Worm (Caenorhabditis elegans) whole organism, mixed stage, embryonic: ENCODE data around the gene gly-3.

Experiments
- bed-3 ChIP-seq: fragments of 200-800 bp; sonication (Bioruptor generic); optimal IDR thresholded peaks from 3 replicates; lab custom pipeline; 2018; ENCODE audit warnings: mild to moderate bottlenecking, missing genetic modification characterization, moderate library complexity, missing compliant biosample characterization
- blmp-1 ChIP-seq: fragments of 150-350 bp; optimal IDR thresholded peaks from 2 replicates; lab custom pipeline; 2014; ENCODE audit warnings: missing biosample characterization, missing genetic modification characterization
- ceh-39 ChIP-seq: fragments of 150-350 bp; optimal IDR thresholded peaks from 2 replicates; lab custom pipeline; 2014; ENCODE audit warnings: missing biosample characterization, missing genetic modification characterization
- ceh-43 ChIP-seq: fragments of 200-800 bp; sonication (Bioruptor generic); optimal IDR thresholded peaks from 2 replicates; lab custom pipeline; 2018; ENCODE audit warnings: mild to moderate bottlenecking, missing genetic modification characterization, moderate library complexity, missing compliant biosample characterization
- ces-1 ChIP-seq: fragments of 150-350 bp; optimal IDR thresholded peaks from 2 replicates; lab custom pipeline; 2014; ENCODE audit warnings: missing biosample characterization, missing genetic modification reagents, missing genetic modification characterization
- cnd-1 ChIP-seq: fragments of 200-800 bp; sonication (Bioruptor generic); optimal IDR thresholded peaks from 2 replicates; lab custom pipeline; 2018; ENCODE audit warnings: mild to moderate bottlenecking, missing genetic modification characterization, missing compliant biosample characterization
- elt-1 ChIP-seq: sonication (generic microtip); optimal IDR thresholded peaks from 2 replicates; lab custom pipeline; 2017; ENCODE audit warnings: missing genetic modification characterization, mild to moderate bottlenecking, missing compliant biosample characterization, antibody characterized with exemption, moderate library complexity, borderline replicate concordance; ENCODE audit not compliant: insufficient read depth
- flh-1 ChIP-seq: fragments of 200-800 bp; sonication (Bioruptor generic); optimal IDR thresholded peaks from 2 replicates; lab custom pipeline; 2018; ENCODE audit warnings: mild to moderate bottlenecking, missing genetic modification characterization, moderate library complexity, missing compliant biosample characterization
- hlh-1 ChIP-seq: fragments of 150-350 bp; optimal IDR thresholded peaks from 2 replicates; lab custom pipeline; 2014; ENCODE audit warnings: missing biosample characterization, missing genetic modification reagents, missing genetic modification characterization
- lin-13 ChIP-seq: fragments of 150-350 bp; optimal IDR thresholded peaks from 2 replicates; lab custom pipeline; 2014; ENCODE audit warnings: missing biosample characterization, missing genetic modification characterization
- lin-32 ChIP-seq: fragments of 200-800 bp; sonication (Bioruptor generic); optimal IDR thresholded peaks from 2 replicates; lab custom pipeline; 2018; ENCODE audit warnings: mild to moderate bottlenecking, missing genetic modification characterization, missing compliant biosample characterization
- mab-5 ChIP-seq: fragments of 150-350 bp; optimal IDR thresholded peaks from 2 replicates; lab custom pipeline; 2014; ENCODE audit warnings: missing biosample characterization, missing genetic modification characterization
- mep-1 ChIP-seq: fragments of 150-350 bp; optimal IDR thresholded peaks from 2 replicates; lab custom pipeline; 2017; ENCODE audit warnings: missing biosample characterization, missing genetic modification reagents, missing genetic modification characterization, inconsistent platforms
- mls-2 ChIP-seq: sonication (generic microtip); optimal IDR thresholded peaks from 2 replicates; lab custom pipeline; 2016; ENCODE audit warnings: mild to moderate bottlenecking, missing genetic modification characterization, moderate library complexity, missing compliant biosample characterization
- nhr-12 ChIP-seq: fragments of 150-350 bp; optimal IDR thresholded peaks from 2 replicates; lab custom pipeline; 2014; ENCODE audit warnings: missing biosample characterization, missing genetic modification characterization
- nhr-2 ChIP-seq: fragments of 150-350 bp; optimal IDR thresholded peaks from 2 replicates; lab custom pipeline; 2014; ENCODE audit warnings: missing biosample characterization, missing genetic modification characterization
- nhr-28 ChIP-seq: fragments of 150-350 bp; optimal IDR thresholded peaks from 2 replicates; lab custom pipeline; 2014; ENCODE audit warnings: missing biosample characterization, missing genetic modification characterization
- nhr-76 ChIP-seq: sonication (generic microtip); optimal IDR thresholded peaks from 2 replicates; lab custom pipeline; 2017; ENCODE audit warnings: missing biosample characterization, missing genetic modification characterization
- sem-2 ChIP-seq: fragments of 200-800 bp; sonication (Bioruptor generic); optimal IDR thresholded peaks from 2 replicates; lab custom pipeline; 2018; ENCODE audit warnings: mild to moderate bottlenecking, missing genetic modification characterization, missing compliant biosample characterization
- snpc-4 ChIP-seq: fragments of 150-350 bp; optimal IDR thresholded peaks from 2 replicates; lab custom pipeline; 2014; ENCODE audit warnings: missing biosample characterization, missing genetic modification characterization
- sptf-1 ChIP-seq: sonication (generic microtip); optimal IDR thresholded peaks from 2 replicates; lab custom pipeline; 2017; ENCODE audit warnings: mild to moderate bottlenecking, missing genetic modification characterization, moderate library complexity, missing compliant biosample characterization
- tbx-8 ChIP-seq: fragments of 200-800 bp; sonication (Bioruptor generic); optimal IDR thresholded peaks from 2 replicates; lab custom pipeline; 2018; ENCODE audit warnings: mild to moderate bottlenecking, missing genetic modification characterization, moderate library complexity, missing compliant biosample characterization
- unc-120 ChIP-seq: sonication (generic microtip); optimal IDR thresholded peaks from 2 replicates; lab custom pipeline; 2017; ENCODE audit warnings: missing genetic modification characterization, missing compliant biosample characterization; ENCODE audit not compliant: poor library complexity, severe bottlenecking
- unc-39 ChIP-seq: fragments of 150-350 bp; optimal IDR thresholded peaks from 2 replicates; lab custom pipeline; 2014; ENCODE audit warnings: missing biosample characterization, missing genetic modification characterization
- unc-62 ChIP-seq: fragments of 150-350 bp; optimal IDR thresholded peaks from 2 replicates; lab custom pipeline; 2014; ENCODE audit warnings: missing biosample characterization, missing genetic modification reagents, missing genetic modification characterization
- zip-8 ChIP-seq: fragments of 150-350 bp; optimal IDR thresholded peaks from 2 replicates; lab custom pipeline; 2014; ENCODE audit warnings: missing biosample characterization, missing genetic modification characterization
- ztf-11 ChIP-seq: fragments of 150-350 bp; optimal IDR thresholded peaks from 2 replicates; lab custom pipeline; 2014; ENCODE audit warnings: missing biosample characterization, missing genetic modification characterization

gly-3 gene

ce11 chrIII:7919823-7920222, 2.3 kb upstream of the gly-3 start, which contains the start of gene C29E4.14:
Gene C29E4.14 (plus strand): TSS chrIII:7920123.
- no peak for TF ChIP-seq elt-1 (tag; lab: Kevin White, UChicago)

- TF ChIP-seq nhr-2 (tag; lab: Kevin White, UChicago) (no peak), ces-1 (GFP tag; lab: Kevin White, UChicago) (no peak), tbx-8 (GFP tag; lab: Kevin White, UChicago) (no peak), mab-5 (tag; lab: Kevin White, UChicago) (no peak), ceh-39 (tag; lab: Kevin White, UChicago) (no peak), nhr-76 (tag; lab: Kevin White, UChicago) (no peak), lin-13 (no peak), unc-39 (tag; lab: Kevin White, UChicago) (no peak)
- TF ChIP-seq, all 35 proteins: peak for 0
Observed at ce11 chrIII:7913488-7913887, 4.1 kb downstream of the gly-3 start, which contains the start of gene ZK688.12. Gene ZK688.12 (minus strand): TSS chrIII:7913588.

ce11 chrIII:7911621-7912020, 5.9 kb downstream of the gly-3 start, which contains the start of gene ZK688.7:
Gene ZK688.7 (minus strand): TSS chrIII:7911634.
- TF ChIP-seq nhr-12 (tag; lab: Kevin White, UChicago) (no peak), elt-1 (tag; lab: Kevin White, UChicago) (no peak), unc-62 (GFP tag; lab: Kevin White, UChicago) (peak; percentile 12), sem-2 (no peak), blmp-1 (tag; lab: Kevin White, UChicago) (no peak), nhr-2 (tag; lab: Kevin White, UChicago) (peak; percentile 51), lin-13 (no peak), ceh-39 (tag; lab: Kevin White, UChicago) (peak; percentile 61)

ce11 chrIII:7909263-7909662, 8.3 kb downstream of the gly-3 start, which contains the start of gene ZK688.1:
Gene ZK688.1 (plus strand): TSS chrIII:7909563.
- TF ChIP-seq hlh-1 (tag; lab: Kevin White, UChicago), result no peak
- no peak for TF ChIP-seq nhr-28 (tag; lab: Kevin White, UChicago)
- no peak for TF ChIP-seq ceh-39 (tag; lab: Kevin White, UChicago)
- no peak for TF ChIP-seq unc-62 (GFP tag; lab: Kevin White, UChicago)
- TF ChIP-seq sptf-1 (tag; lab: Kevin White, UChicago), result no peak
- TF ChIP-seq zip-8 (tag; lab: Kevin White, UChicago), result no peak
- TF ChIP-seq nhr-76 (tag; lab: Kevin White, UChicago), result no peak
- TF ChIP-seq snpc-4 (tag; lab: Kevin White, UChicago), result no peak
- no peak for TF ChIP-seq elt-1 (tag; lab: Kevin White, UChicago)

- TF ChIP-seq ceh-39 (tag; lab: Kevin White, UChicago) (peak; percentile 45), unc-62 (GFP tag; lab: Kevin White, UChicago) (peak; percentile 28), hlh-1 (tag; lab: Kevin White, UChicago) (peak; percentile 83), ceh-43 (GFP tag; lab: Kevin White, UChicago) (no peak)
Observed at ce11 chrIII:7907515-7907914, 10.1 kb downstream of the gly-3 start, which contains the start of gene pcp-5. Gene pcp-5 (minus strand): TSS chrIII:7907615.

- TF ChIP-seq ztf-11 (tag; lab: Kevin White, UChicago) (no peak), unc-62 (GFP tag; lab: Kevin White, UChicago) (no peak), mls-2 (no peak), sptf-1 (tag; lab: Kevin White, UChicago) (no peak), cnd-1 (no peak), flh-1 (GFP tag; lab: Kevin White, UChicago) (no peak), tbx-8 (GFP tag; lab: Kevin White, UChicago) (no peak), lin-32 (GFP tag; lab: Kevin White, UChicago) (no peak), mab-5 (tag; lab: Kevin White, UChicago) (no peak), mep-1 (no peak), blmp-1 (tag; lab: Kevin White, UChicago) (no peak), nhr-12 (tag; lab: Kevin White, UChicago) (no peak), ceh-39 (tag; lab: Kevin White, UChicago) (no peak), nhr-2 (tag; lab: Kevin White, UChicago) (no peak), unc-120 (tag; lab: Kevin White, UChicago) (no peak), lin-13 (no peak), unc-39 (tag; lab: Kevin White, UChicago) (no peak), bed-3 (GFP tag; lab: Kevin White, UChicago) (no peak), sem-2 (no peak)
Observed at ce11 chrIII:7903427-7903826, 14.1 kb downstream of the gly-3 start.
